Fruit fly (Drosophila melanogaster) whole organism, wandering third instar larva: ENCODE measurements around the gene mRpL12.

Source experiments
- Abd-B ChIP-seq: fragments of >200 bp; optimal IDR thresholded peaks from 2 replicates; lab custom pipeline; 2017; ENCODE audit warnings: missing biosample characterization, missing genetic modification characterization
- CG32264 ChIP-seq: fragments of 200-800 bp; sonication (Bioruptor generic); optimal IDR thresholded peaks from 2 replicates; lab custom pipeline; 2016; ENCODE audit warnings: missing biosample characterization, missing genetic modification characterization
- CG9705 ChIP-seq: fragments of 200-800 bp; sonication (Bioruptor generic); optimal IDR thresholded peaks from 2 replicates; lab custom pipeline; 2018; ENCODE audit warnings: missing biosample characterization, mild to moderate bottlenecking, missing genetic modification characterization
- CrebA ChIP-seq: fragments of 200-800 bp; sonication (Bioruptor generic); optimal IDR thresholded peaks from 2 replicates; lab custom pipeline; 2016; ENCODE audit warnings: missing biosample characterization, mild to moderate bottlenecking, missing genetic modification characterization, borderline replicate concordance
- Dfd ChIP-seq: fragments of >200 bp; optimal IDR thresholded peaks from 2 replicates; lab custom pipeline; 2017; ENCODE audit warnings: missing biosample characterization, missing genetic modification characterization
- Dif ChIP-seq: fragments of 200-275, 200-300 bp; sonication (Bioruptor generic); optimal IDR thresholded peaks from 2 replicates; lab custom pipeline; 2018; ENCODE audit warnings: missing biosample characterization, missing genetic modification characterization; ENCODE audit not compliant: partially characterized antibody
- GATAd ChIP-seq: sonication (Bioruptor generic); optimal IDR thresholded peaks from 2 replicates; lab custom pipeline; 2016; ENCODE audit warnings: missing biosample characterization, missing genetic modification characterization
- HLH106 ChIP-seq: fragments of 200-800 bp; optimal IDR thresholded peaks from 3 replicates; lab custom pipeline; 2019; ENCODE audit warnings: missing biosample characterization, mild to moderate bottlenecking, missing genetic modification characterization, moderate library complexity
- Hnf4 ChIP-seq: fragments of 200-800 bp; sonication (Bioruptor generic); optimal IDR thresholded peaks from 2 replicates; lab custom pipeline; 2016; ENCODE audit warnings: missing biosample characterization, mild to moderate bottlenecking, missing genetic modification characterization
- Hr78 ChIP-seq: fragments of >200 bp; optimal IDR thresholded peaks from 2 replicates; lab custom pipeline; 2017; ENCODE audit warnings: missing biosample characterization, missing genetic modification characterization
- Hr83 ChIP-seq: fragments of 200-300 bp; sonication (Bioruptor generic); optimal IDR thresholded peaks from 2 replicates; lab custom pipeline; 2016; ENCODE audit warnings: missing biosample characterization, mild to moderate bottlenecking, missing genetic modification characterization, moderate library complexity; ENCODE audit not compliant: poor library complexity, severe bottlenecking
- Jra ChIP-seq: sonication (Bioruptor generic); optimal IDR thresholded peaks from 2 replicates; lab custom pipeline; 2016; ENCODE audit warnings: missing biosample characterization, missing genetic modification characterization
- Mio ChIP-seq: sonication (Bioruptor generic); optimal IDR thresholded peaks from 2 replicates; lab custom pipeline; 2016; ENCODE audit warnings: missing biosample characterization, missing genetic modification characterization
- Myc ChIP-seq: fragments of >200 bp; optimal IDR thresholded peaks from 2 replicates; lab custom pipeline; 2017
- N ChIP-seq: fragments of >200 bp; optimal IDR thresholded peaks from 2 replicates; lab custom pipeline; 2018; ENCODE audit warnings: missing biosample characterization, missing external identifiers, missing genetic modification characterization
- OdsH ChIP-seq: fragments of 200-800 bp; sonication (Bioruptor generic); optimal IDR thresholded peaks from 2 replicates; lab custom pipeline; 2016; ENCODE audit warnings: missing biosample characterization, mild to moderate bottlenecking, missing genetic modification characterization
- Rel ChIP-seq, 2 experiments: fragments of 200-800 bp; sonication (Bioruptor generic) in 1 of 2; optimal IDR thresholded peaks; 2 replicates in 1 of 2; 3 replicates in 1 of 2; lab custom pipeline; 2016 to 2019; ENCODE audit warnings: mild to moderate bottlenecking in 2 of 2, missing biosample characterization in 2 of 2, missing genetic modification characterization in 2 of 2, moderate library complexity in 1 of 2
- Sp1 ChIP-seq: fragments of 200-800 bp; sonication (Bioruptor generic); optimal IDR thresholded peaks from 3 replicates; lab custom pipeline; 2019; ENCODE audit warnings: missing biosample characterization, mild to moderate bottlenecking, missing genetic modification characterization, moderate library complexity
- Vsx2 ChIP-seq: fragments of 200-300, 225-300 bp; sonication (Bioruptor generic); optimal IDR thresholded peaks from 2 replicates; lab custom pipeline; 2018; ENCODE audit warnings: missing biosample characterization, missing genetic modification characterization; ENCODE audit not compliant: partially characterized antibody
- br ChIP-seq: fragments of 200-800 bp; sonication (Bioruptor generic); optimal IDR thresholded peaks from 2 replicates; lab custom pipeline; 2016; ENCODE audit warnings: missing biosample characterization, missing genetic modification characterization
- brk ChIP-seq: fragments of 200-800 bp; sonication (Bioruptor generic); optimal IDR thresholded peaks from 2 replicates; lab custom pipeline; 2016; ENCODE audit warnings: missing biosample characterization, mild to moderate bottlenecking, missing genetic modification characterization
- dl ChIP-seq, 2 experiments: fragments of 175-275, 200-275 bp in 1 of 2; fragments of 200-275 bp in 1 of 2; sonication (Bioruptor generic); optimal IDR thresholded peaks; lab custom pipeline; 2018; ENCODE audit warnings: mild to moderate bottlenecking in 2 of 2, missing biosample characterization in 2 of 2, missing genetic modification characterization in 2 of 2, moderate library complexity in 2 of 2; ENCODE audit not compliant: partially characterized antibody in 2 of 2, insufficient read depth in 1 of 2
- dmrt93B ChIP-seq: fragments of 200-800 bp; sonication (Bioruptor generic); optimal IDR thresholded peaks from 2 replicates; lab custom pipeline; 2018; ENCODE audit warnings: missing biosample characterization, mild to moderate bottlenecking, missing genetic modification characterization
- dsf ChIP-seq: sonication (Bioruptor generic); optimal IDR thresholded peaks from 2 replicates; lab custom pipeline; 2016; ENCODE audit warnings: missing biosample characterization, missing genetic modification characterization, borderline replicate concordance
- ey ChIP-seq: fragments of 200-800 bp; sonication (Bioruptor generic); optimal IDR thresholded peaks from 2 replicates; lab custom pipeline; 2016; ENCODE audit warnings: missing biosample characterization, missing genetic modification characterization
- foxo ChIP-seq, 2 experiments: fragments of 200-800 bp; sonication (Bioruptor generic); optimal IDR thresholded peaks; 2 replicates in 1 of 2; 3 replicates in 1 of 2; lab custom pipeline; 2016 to 2017; ENCODE audit warnings: missing biosample characterization in 2 of 2, missing genetic modification characterization in 2 of 2
- fru ChIP-seq: fragments of 200-800 bp; sonication (Bioruptor generic); optimal IDR thresholded peaks from 3 replicates; lab custom pipeline; 2016; ENCODE audit warnings: missing biosample characterization, mild to moderate bottlenecking, missing genetic modification characterization
- h ChIP-seq: fragments of 200-800 bp; sonication (Bioruptor generic); optimal IDR thresholded peaks from 3 replicates; lab custom pipeline; 2016; ENCODE audit warnings: missing biosample characterization, mild to moderate bottlenecking, missing genetic modification characterization
- jim ChIP-seq: fragments of 175-275, 200-325 bp; sonication (Bioruptor generic); optimal IDR thresholded peaks from 2 replicates; lab custom pipeline; 2016; ENCODE audit warnings: missing biosample characterization, mild to moderate bottlenecking, missing genetic modification characterization
- lola ChIP-seq: fragments of >200 bp; optimal IDR thresholded peaks from 2 replicates; lab custom pipeline; 2017; ENCODE audit warnings: missing biosample characterization, missing genetic modification characterization
- pan ChIP-seq: fragments of >200 bp; optimal IDR thresholded peaks from 2 replicates; lab custom pipeline; 2017
- psq ChIP-seq: fragments of 200-800 bp; sonication (Bioruptor generic); optimal IDR thresholded peaks from 3 replicates; lab custom pipeline; 2017; ENCODE audit warnings: missing biosample characterization, mild to moderate bottlenecking, missing genetic modification characterization, moderate library complexity
- rgr ChIP-seq: fragments of 200-800 bp; sonication (Bioruptor generic); optimal IDR thresholded peaks from 3 replicates; lab custom pipeline; 2016; ENCODE audit warnings: missing biosample characterization, mild to moderate bottlenecking, missing genetic modification characterization
- sage ChIP-seq: fragments of 200-800 bp; sonication (Bioruptor generic); optimal IDR thresholded peaks from 2 replicates; lab custom pipeline; 2016; ENCODE audit warnings: missing biosample characterization, mild to moderate bottlenecking, missing genetic modification characterization
- sv ChIP-seq: fragments of 200-800 bp; sonication (Bioruptor generic); optimal IDR thresholded peaks from 3 replicates; lab custom pipeline; 2016; ENCODE audit warnings: missing biosample characterization, missing genetic modification characterization
- tai ChIP-seq: sonication (Bioruptor generic); optimal IDR thresholded peaks from 2 replicates; lab custom pipeline; 2016; ENCODE audit warnings: missing biosample characterization, missing genetic modification characterization
- usp ChIP-seq: fragments of >200 bp; optimal IDR thresholded peaks from 2 replicates; lab custom pipeline; 2017; ENCODE audit warnings: missing biosample characterization, missing genetic modification characterization
- woc ChIP-seq: sonication (Bioruptor generic); optimal IDR thresholded peaks from 2 replicates; lab custom pipeline; 2016; ENCODE audit warnings: missing biosample characterization, mild to moderate bottlenecking, missing genetic modification characterization

mRpL12 gene

DNA sequence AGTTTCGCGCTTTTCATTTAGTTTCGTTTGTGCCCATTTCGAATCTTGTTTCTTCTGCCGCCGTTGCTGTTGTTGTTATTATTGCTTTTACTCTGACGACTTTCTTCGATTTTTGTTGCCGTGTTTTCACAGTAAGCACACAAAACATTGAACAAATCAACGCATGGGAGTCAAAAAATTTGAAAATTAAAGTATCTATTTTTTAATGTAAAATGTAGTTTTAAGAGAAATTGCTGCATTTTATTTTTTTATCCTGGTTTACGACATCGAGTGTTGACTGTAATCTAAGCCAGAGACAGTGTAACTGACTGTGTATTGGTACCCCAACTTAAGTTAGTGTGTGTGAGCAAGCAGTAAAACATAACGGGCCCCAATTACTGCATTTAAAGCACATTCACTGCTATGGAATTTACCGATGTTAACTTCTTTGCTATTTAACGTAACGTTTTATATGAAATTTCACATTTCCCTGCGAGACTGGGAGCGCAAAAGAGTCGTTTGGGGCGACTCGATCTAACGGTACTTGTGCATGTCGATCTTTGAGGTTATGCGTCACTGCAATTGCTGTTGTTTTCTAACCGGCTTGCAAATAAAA is 39.7 kb downstream of the mRpL12 start:
- TF ChIP-seq ey (GFP tag; lab: Kevin White, UChicago) (peak; percentile 89), GATAd (GFP tag; lab: Kevin White, UChicago) (peak; percentile 51), psq (peak; percentile 76), Hr78 (GFP tag; lab: Kevin White, UChicago) (no peak), CG9705 (GFP tag; lab: Kevin White, UChicago) (peak; percentile 42), Myc (lab: Kevin White, UChicago) (no peak), brk (GFP tag; lab: Kevin White, UChicago) (no peak), sage (GFP tag; lab: Kevin White, UChicago) (no peak), usp (GFP tag; lab: Kevin White, UChicago) (no peak), Mio (GFP tag; lab: Kevin White, UChicago) (peak; percentile 38), dl (GFP tag; optimal IDR thresholded peaks at IDR 0.05; lab: Kevin White, UChicago; ENCODE audit: insufficient read depth in 1 of 2, partially characterized antibody in 2 of 2) (no peak), Hr83 (peak; percentile 57), Vsx2 (GFP tag; lab: Kevin White, UChicago) (no peak), N (GFP tag; lab: Kevin White, UChicago) (no peak), HLH106 (tag; lab: Kevin White, UChicago) (peak; percentile 84), Dfd (GFP tag; lab: Kevin White, UChicago) (no peak), Rel (GFP tag; optimal IDR thresholded peaks at IDR 0.05; lab: Kevin White, UChicago) (peak; percentile 2), Rel (tag; optimal IDR thresholded peaks at IDR 0.05; lab: Kevin White, UChicago) (no peak), foxo (GFP tag; optimal IDR thresholded peaks at IDR 0.05; lab: Kevin White, UChicago) (peak; percentile 22 to 92), CG32264 (peak; percentile 74), Jra (GFP tag; lab: Kevin White, UChicago) (peak; percentile 67), OdsH (GFP tag; lab: Kevin White, UChicago) (peak; percentile 85), dsf (no peak), CrebA (GFP tag; lab: Kevin White, UChicago) (no peak), dmrt93B (no peak), tai (GFP tag; lab: Kevin White, UChicago) (no peak), h (GFP tag; lab: Kevin White, UChicago) (peak; percentile 92), pan (lab: Kevin White, UChicago) (no peak), jim (GFP tag; lab: Kevin White, UChicago) (no peak), rgr (GFP tag; lab: Kevin White, UChicago) (peak; percentile 89), lola (GFP tag; lab: Kevin White, UChicago) (no peak), sv (GFP tag; lab: Kevin White, UChicago) (no peak), Dif (GFP tag; lab: Kevin White, UChicago) (no peak), Hnf4 (GFP tag; lab: Kevin White, UChicago) (no peak), Abd-B (GFP tag; lab: Kevin White, UChicago) (no peak), Sp1 (GFP tag; lab: Kevin White, UChicago) (peak; percentile 76), br (GFP tag; lab: Kevin White, UChicago) (peak; percentile 86), fru (GFP tag; lab: Kevin White, UChicago) (peak; percentile 88), woc (no peak)

dm6 chr3L:8996899-8997685 is 40.5 kb downstream of the mRpL12 start:
- no peak for TF ChIP-seq usp (GFP tag; lab: Kevin White, UChicago)
- TF ChIP-seq dsf, result no peak
- no peak for TF ChIP-seq ey (GFP tag; lab: Kevin White, UChicago)
- TF ChIP-seq Myc (lab: Kevin White, UChicago), result no peak
- peak; percentile 7 for TF ChIP-seq fru (GFP tag; lab: Kevin White, UChicago)
- TF ChIP-seq dl (GFP tag; optimal IDR thresholded peaks at IDR 0.05; lab: Kevin White, UChicago; ENCODE audit: insufficient read depth in 1 of 2, partially characterized antibody in 2 of 2), result peak in 1 of 2 experiments; percentile 3
- TF ChIP-seq Rel (GFP tag; optimal IDR thresholded peaks at IDR 0.05; lab: Kevin White, UChicago), result no peak
- peak; percentile 72 for TF ChIP-seq Rel (tag; optimal IDR thresholded peaks at IDR 0.05; lab: Kevin White, UChicago)
- no peak for TF ChIP-seq Hr78 (GFP tag; lab: Kevin White, UChicago)
- TF ChIP-seq Dif (GFP tag; lab: Kevin White, UChicago), result peak; percentile 41
- TF ChIP-seq psq, result peak; percentile 33
